Worm (Caenorhabditis elegans): ENCODE results near the gene T25D10.4.

The T25D10.4 gene

DNA sequence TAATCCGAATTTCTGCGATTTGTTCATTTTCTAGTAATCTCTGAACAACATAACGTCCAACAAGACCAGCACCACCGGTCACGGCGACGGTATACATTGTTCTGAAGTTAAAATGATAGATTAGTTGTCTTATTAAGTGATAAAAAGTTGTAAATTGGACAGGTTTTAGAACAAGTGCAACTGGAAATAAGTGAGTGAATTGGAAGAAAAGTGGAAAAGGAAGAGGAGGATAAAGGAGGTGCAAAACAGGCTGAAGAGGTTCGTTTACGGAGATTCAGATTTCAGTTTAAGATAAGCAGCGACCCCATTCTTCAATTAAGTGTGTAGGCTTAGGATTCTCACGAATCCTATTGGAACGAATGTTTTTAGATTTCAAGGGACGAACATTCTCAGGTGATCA, 51.2 kb downstream of the T25D10.4 start, which contains the start of gene C32D5.12:
C32D5.12 (minus strand) TSS at position 101 of the 400 bp plus-strand sequence.
- TF ChIP-seq elt-4 (tag; optimal IDR thresholded peaks at IDR 0.05) (no peak), mec-3 (tag; optimal IDR thresholded peaks at IDR 0.05; ENCODE audit: borderline replicate concordance) (no peak), ahr-1 (tag; optimal IDR thresholded peaks at IDR 0.05) (no peak), K09A11.1 (tag; optimal IDR thresholded peaks at IDR 0.05; ENCODE audit: insufficient read depth) (no peak), hlh-8 (tag; optimal IDR thresholded peaks at IDR 0.05) (no peak), ceh-48 (tag; optimal IDR thresholded peaks at IDR 0.05) (no peak), ets-4 (tag; optimal IDR thresholded peaks at IDR 0.05) (no peak), hlh-6 (tag; optimal IDR thresholded peaks at IDR 0.05) (no peak)

DNA sequence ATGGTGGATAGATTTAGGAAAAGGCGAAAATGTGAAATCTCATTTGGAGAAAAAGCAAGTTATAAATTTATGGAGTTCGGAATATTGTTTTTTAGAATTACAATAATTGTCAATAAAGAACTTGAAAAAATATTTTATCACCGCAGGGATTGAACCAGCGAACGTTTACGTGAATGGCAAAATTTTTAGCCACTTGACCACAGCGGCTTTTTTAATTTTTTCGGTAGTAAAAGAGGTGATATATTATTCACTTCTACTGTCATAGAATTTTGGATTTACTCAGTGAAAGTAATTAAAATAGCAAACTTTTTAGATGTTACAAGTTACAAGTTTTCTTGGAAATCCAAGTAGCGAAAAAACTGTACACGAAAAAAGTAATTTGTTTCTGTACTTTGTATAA, 51.8 kb downstream of the T25D10.4 start:
- no peak for TF ChIP-seq pha-2 (tag; optimal IDR thresholded peaks at IDR 0.05)
- no peak for TF ChIP-seq ref-2 (tag; optimal IDR thresholded peaks at IDR 0.05)
- TF ChIP-seq K02D7.2 (tag; optimal IDR thresholded peaks at IDR 0.05): no peak
- no peak for TF ChIP-seq K09A11.1 (tag; optimal IDR thresholded peaks at IDR 0.05; ENCODE audit: insufficient read depth)
- TF ChIP-seq pat-9 (tag; optimal IDR thresholded peaks at IDR 0.05): no peak
- no peak for TF ChIP-seq fax-1 (tag; optimal IDR thresholded peaks at IDR 0.05)
- TF ChIP-seq sox-4 (tag; optimal IDR thresholded peaks at IDR 0.05): no peak
- no peak for TF ChIP-seq ceh-18 (tag; optimal IDR thresholded peaks at IDR 0.05)
- no peak for TF ChIP-seq unc-3 (GFP tag; conservative IDR thresholded peaks at IDR 0.05)
- no peak for TF ChIP-seq unc-3 (tag; optimal IDR thresholded peaks at IDR 0.05)

All from whole organism, late embryonic.